Worm (Caenorhabditis elegans): ENCODE data around the gene F32D8.15.

DNA sequence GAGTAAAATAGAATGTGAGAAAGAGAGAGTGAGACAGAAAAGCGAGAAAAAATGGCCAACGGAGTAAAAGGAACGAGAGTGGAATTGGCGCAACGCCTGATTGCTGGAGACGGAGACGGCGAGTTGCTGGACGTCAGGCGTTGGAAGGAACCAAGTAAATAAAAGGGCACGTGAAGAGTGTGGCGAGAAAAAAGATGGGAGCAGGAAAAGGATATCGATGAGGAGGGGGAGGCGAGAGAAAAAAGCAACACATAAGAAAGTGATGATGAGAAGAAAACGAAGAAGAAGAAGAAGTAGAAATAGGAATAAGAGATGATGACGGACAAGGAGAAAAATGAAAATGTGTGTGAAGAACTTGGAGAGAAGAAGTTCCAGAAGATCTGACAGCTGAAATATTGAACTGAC lies 32.4 kb upstream of the F32D8.15 start:
- TF ChIP-seq nhr-11 (tag; optimal IDR thresholded peaks at IDR 0.05) (no peak), ama-1 (optimal IDR thresholded peaks at IDR 0.05) (no peak), dve-1 (tag; optimal IDR thresholded peaks at IDR 0.05) (no peak), K09A11.1 (tag; optimal IDR thresholded peaks at IDR 0.05; ENCODE audit: insufficient read depth) (no peak), fkh-10 (GFP tag; optimal IDR thresholded peaks at IDR 0.05) (peak; percentile 17), mec-3 (tag; optimal IDR thresholded peaks at IDR 0.05; ENCODE audit: borderline replicate concordance) (no peak), pqm-1 (tag; optimal IDR thresholded peaks at IDR 0.05) (no peak)

Measured in whole organism, late embryonic.